Worm (Caenorhabditis elegans): ENCODE measurements around the gene sod-4.
A peak's percentile ranks its signal among the peaks of the same experiment; 100 is the strongest.

The sod-4 gene

ce11 chrIII:9485373-9485772 is 14.8 kb downstream of the sod-4 start, which contains the start of gene bre-3:
Gene bre-3 (minus strand): TSS chrIII:9485473.
- TF ChIP-seq unc-39 (tag; optimal IDR thresholded peaks at IDR 0.05) (no peak), bed-3 (GFP tag; optimal IDR thresholded peaks at IDR 0.05) (no peak), ztf-11 (tag; optimal IDR thresholded peaks at IDR 0.05) (no peak), pha-4 (tag; optimal IDR thresholded peaks at IDR 0.05) (no peak), sem-2 (GFP tag; optimal IDR thresholded peaks at IDR 0.05) (no peak), nhr-28 (tag; optimal IDR thresholded peaks at IDR 0.05) (no peak), tbx-8 (GFP tag; optimal IDR thresholded peaks at IDR 0.05) (no peak), mls-2 (tag; optimal IDR thresholded peaks at IDR 0.05) (no peak), ces-1 (GFP tag; optimal IDR thresholded peaks at IDR 0.05) (no peak), drap-1 (GFP tag; optimal IDR thresholded peaks at IDR 0.05) (no peak), elt-3 (tag; optimal IDR thresholded peaks at IDR 0.05) (no peak), blmp-1 (tag; optimal IDR thresholded peaks at IDR 0.05) (no peak), M03D4.4 (tag; optimal IDR thresholded peaks at IDR 0.05) (no peak), nhr-2 (tag; optimal IDR thresholded peaks at IDR 0.05) (no peak)

- TF ChIP-seq unc-39 (tag; optimal IDR thresholded peaks at IDR 0.05) (no peak), hlh-1 (tag; optimal IDR thresholded peaks at IDR 0.05) (peak; percentile 76), unc-120 (tag; optimal IDR thresholded peaks at IDR 0.05; ENCODE audit: poor library complexity, severe bottlenecking) (no peak), nhr-2 (tag; optimal IDR thresholded peaks at IDR 0.05) (no peak), nhr-28 (tag; optimal IDR thresholded peaks at IDR 0.05) (no peak), lsy-2 (tag; optimal IDR thresholded peaks at IDR 0.05) (no peak), cnd-1 (tag; optimal IDR thresholded peaks at IDR 0.05) (peak; percentile 19), elt-1 (tag; optimal IDR thresholded peaks at IDR 0.05; ENCODE audit: borderline replicate concordance, insufficient read depth) (no peak), sem-2 (GFP tag; optimal IDR thresholded peaks at IDR 0.05) (no peak), ceh-83 (GFP tag; optimal IDR thresholded peaks at IDR 0.05) (no peak), lin-32 (GFP tag; optimal IDR thresholded peaks at IDR 0.05) (no peak), nhr-12 (tag; optimal IDR thresholded peaks at IDR 0.05) (no peak), nhr-76 (tag; optimal IDR thresholded peaks at IDR 0.05) (no peak), ceh-39 (tag; optimal IDR thresholded peaks at IDR 0.05) (no peak), zip-8 (tag; optimal IDR thresholded peaks at IDR 0.05) (no peak), lin-13 (tag; optimal IDR thresholded peaks at IDR 0.05) (no peak), pha-4 (tag; optimal IDR thresholded peaks at IDR 0.05) (no peak), bed-3 (GFP tag; optimal IDR thresholded peaks at IDR 0.05) (no peak), mab-5 (tag; optimal IDR thresholded peaks at IDR 0.05) (peak; percentile 29), mls-2 (tag; optimal IDR thresholded peaks at IDR 0.05) (no peak), ces-1 (GFP tag; optimal IDR thresholded peaks at IDR 0.05) (peak; percentile 36), drap-1 (GFP tag; optimal IDR thresholded peaks at IDR 0.05) (no peak), sptf-1 (tag; optimal IDR thresholded peaks at IDR 0.05) (no peak), M03D4.4 (tag; optimal IDR thresholded peaks at IDR 0.05) (no peak), flh-1 (GFP tag; optimal IDR thresholded peaks at IDR 0.05) (no peak), ham-2 (GFP tag; optimal IDR thresholded peaks at IDR 0.05) (no peak), unc-62 (GFP tag; optimal IDR thresholded peaks at IDR 0.05) (peak; percentile 20), ztf-11 (tag; optimal IDR thresholded peaks at IDR 0.05) (no peak), nhr-237 (tag; optimal IDR thresholded peaks at IDR 0.05) (no peak), tbx-8 (GFP tag; optimal IDR thresholded peaks at IDR 0.05) (no peak), elt-3 (tag; optimal IDR thresholded peaks at IDR 0.05) (no peak), ceh-43 (GFP tag; optimal IDR thresholded peaks at IDR 0.05) (no peak), snpc-4 (tag; optimal IDR thresholded peaks at IDR 0.05) (no peak), mep-1 (tag; optimal IDR thresholded peaks at IDR 0.05) (no peak)
Measured at ce11 chrIII:9483716-9484115, 16.5 kb downstream of the sod-4 start.

- TF ChIP-seq unc-39 (tag; optimal IDR thresholded peaks at IDR 0.05) (no peak), ces-1 (GFP tag; optimal IDR thresholded peaks at IDR 0.05) (no peak), nhr-28 (tag; optimal IDR thresholded peaks at IDR 0.05) (no peak), elt-1 (tag; optimal IDR thresholded peaks at IDR 0.05; ENCODE audit: borderline replicate concordance, insufficient read depth) (no peak), cnd-1 (tag; optimal IDR thresholded peaks at IDR 0.05) (no peak), snpc-4 (tag; optimal IDR thresholded peaks at IDR 0.05) (no peak), unc-62 (GFP tag; optimal IDR thresholded peaks at IDR 0.05) (no peak), tbx-8 (GFP tag; optimal IDR thresholded peaks at IDR 0.05) (no peak)
Measured at ce11 chrIII:9482423-9482993, 17.7 kb downstream of the sod-4 start.

Data from whole organism, mixed stage, embryonic.